Worm (Caenorhabditis elegans) whole organism, mixed stage, embryonic: ENCODE results near the gene fsn-1.

ENCODE experiments used
- bed-3 ChIP-seq: fragments of 200-800 bp; sonication (Bioruptor generic); optimal IDR thresholded peaks from 3 replicates; lab custom pipeline; 2018; ENCODE audit warnings: mild to moderate bottlenecking, missing genetic modification characterization, moderate library complexity, missing compliant biosample characterization
- ceh-83 ChIP-seq: fragments of 200-800 bp; sonication (Bioruptor generic); optimal IDR thresholded peaks from 2 replicates; lab custom pipeline; 2018; ENCODE audit warnings: mild to moderate bottlenecking, missing genetic modification characterization, missing compliant biosample characterization
- lin-13 ChIP-seq: fragments of 150-350 bp; optimal IDR thresholded peaks from 2 replicates; lab custom pipeline; 2014; ENCODE audit warnings: missing biosample characterization, missing genetic modification characterization
- unc-62 ChIP-seq: fragments of 150-350 bp; optimal IDR thresholded peaks from 2 replicates; lab custom pipeline; 2014; ENCODE audit warnings: missing biosample characterization, missing genetic modification reagents, missing genetic modification characterization
- ztf-11 ChIP-seq: fragments of 150-350 bp; optimal IDR thresholded peaks from 2 replicates; lab custom pipeline; 2014; ENCODE audit warnings: missing biosample characterization, missing genetic modification characterization

fsn-1 gene

DNA sequence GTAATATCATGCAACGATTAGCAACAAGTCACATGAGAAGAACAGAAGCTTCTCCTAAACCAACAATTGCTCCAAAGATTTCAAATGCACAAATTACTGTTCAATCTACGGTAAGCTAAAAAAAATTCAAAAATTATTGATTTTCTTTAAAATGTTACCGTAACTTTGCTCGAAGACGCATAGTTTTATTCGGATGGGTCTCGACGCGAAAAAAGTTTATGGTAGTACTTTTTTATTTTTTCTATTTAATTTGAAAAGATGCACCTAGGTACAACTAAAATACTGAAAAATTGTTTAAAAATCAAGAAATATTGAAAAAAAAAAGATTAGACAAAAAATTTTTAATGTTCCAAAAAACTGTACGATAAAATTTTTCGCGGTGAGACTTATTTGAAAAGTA lies 50.5 kb downstream of the fsn-1 start:
- TF ChIP-seq ceh-83 (GFP tag; lab: Kevin White, UChicago) (no peak), unc-62 (no peak), lin-13 (no peak), ztf-11 (no peak), bed-3 (GFP tag; lab: Kevin White, UChicago) (no peak)
